Worm (Caenorhabditis elegans) whole organism, L4 larva: Measurements from ENCODE around the gene C08D8.7.

Source experiments
- D1046.2 ChIP-seq: fragments of 200-800 bp; sonication (Bioruptor generic); IDR thresholded peaks from 2 replicates; pipeline ENCODE4 v1.3.6; 2022; ENCODE audit warnings: missing genetic modification characterization, missing compliant biosample characterization
- F26F4.8 ChIP-seq: fragments of 200-800 bp; sonication (Bioruptor generic); conservative IDR thresholded peaks from 2 replicates; pipeline ENCODE4 v1.3.6; 2022; ENCODE audit warnings: missing genetic modification characterization, missing compliant biosample characterization
- Y105C5A.15 ChIP-seq: fragments of 200-800 bp; sonication (Bioruptor generic); IDR thresholded peaks from 2 replicates; pipeline ENCODE4 v1.3.6; 2022; ENCODE audit warnings: missing genetic modification characterization, missing compliant biosample characterization
- Y48G9A.11 ChIP-seq: fragments of 200-800 bp; sonication (Bioruptor generic); IDR thresholded peaks from 2 replicates; pipeline ENCODE4 v1.3.6; 2022; ENCODE audit warnings: missing genetic modification reagents, missing genetic modification characterization, missing compliant biosample characterization
- ZK337.2 ChIP-seq: fragments of 200-800 bp; sonication (Bioruptor generic); IDR thresholded peaks from 2 replicates; pipeline ENCODE4 v1.3.6; 2022; ENCODE audit warnings: missing genetic modification reagents, missing genetic modification characterization, missing compliant biosample characterization
- aly-2 ChIP-seq: sonication (generic microtip); optimal IDR thresholded peaks from 2 replicates; lab custom pipeline; 2018; ENCODE audit warnings: missing biosample characterization, missing genetic modification characterization
- ceh-28 ChIP-seq: fragments of 150-350 bp; optimal IDR thresholded peaks from 2 replicates; lab custom pipeline; 2014; ENCODE audit warnings: missing biosample characterization, missing genetic modification reagents, missing genetic modification characterization
- ceh-32 ChIP-seq: sonication (generic microtip); optimal IDR thresholded peaks from 2 replicates; lab custom pipeline; 2016; ENCODE audit warnings: mild to moderate bottlenecking, missing genetic modification characterization, missing compliant biosample characterization; ENCODE audit not compliant: poor library complexity
- ceh-44 ChIP-seq: fragments of 200-800 bp; sonication (Bioruptor generic); IDR thresholded peaks from 2 replicates; pipeline ENCODE4 v1.3.6; 2022; ENCODE audit warnings: missing genetic modification reagents, missing genetic modification characterization, missing compliant biosample characterization
- ctbp-1 ChIP-seq: fragments of 200-800 bp; sonication (Bioruptor generic); IDR thresholded peaks from 2 replicates; pipeline ENCODE4 v1.3.6; 2022; ENCODE audit warnings: missing genetic modification reagents, missing genetic modification characterization, missing compliant biosample characterization
- daf-16 ChIP-seq, 3 experiments: sonication (generic microtip); optimal IDR thresholded peaks; 2 replicates each; lab custom pipeline; 2016 to 2017; ENCODE audit warnings: missing genetic modification characterization in 3 of 3, missing genetic modification reagents in 3 of 3, mild to moderate bottlenecking in 2 of 3, missing compliant biosample characterization in 2 of 3, missing biosample characterization in 1 of 3, moderate library complexity in 1 of 3
- daf-8 ChIP-seq: fragments of 200-800 bp; sonication (Bioruptor generic); IDR thresholded peaks from 2 replicates; pipeline ENCODE4 v1.3.6; 2022; ENCODE audit warnings: missing genetic modification characterization, missing compliant biosample characterization
- dmd-6 ChIP-seq: fragments of 200-800 bp; sonication (Bioruptor generic); IDR thresholded peaks from 2 replicates; pipeline ENCODE4 v1.3.6; 2022; ENCODE audit warnings: missing genetic modification reagents, missing genetic modification characterization, missing compliant biosample characterization
- dmd-8 ChIP-seq: fragments of 200-800 bp; sonication (Bioruptor generic); IDR thresholded peaks from 2 replicates; pipeline ENCODE4 v1.3.6; 2022; ENCODE audit warnings: missing genetic modification characterization, missing compliant biosample characterization
- duxl-1 ChIP-seq: sonication (generic microtip); optimal IDR thresholded peaks from 2 replicates; lab custom pipeline; 2016; ENCODE audit warnings: mild to moderate bottlenecking, missing genetic modification characterization, moderate library complexity, missing compliant biosample characterization; ENCODE audit not compliant: poor library complexity
- egl-27 ChIP-seq: sonication (generic microtip); optimal IDR thresholded peaks from 3 replicates; lab custom pipeline; 2017; ENCODE audit warnings: missing biosample characterization, missing genetic modification reagents, missing genetic modification characterization
- fos-1 ChIP-seq: fragments of 150-350 bp; optimal IDR thresholded peaks from 2 replicates; lab custom pipeline; 2014; ENCODE audit warnings: missing biosample characterization, missing genetic modification characterization
- gei-8 ChIP-seq: fragments of 200-800 bp; sonication (Bioruptor generic); optimal IDR thresholded peaks from 2 replicates; lab custom pipeline; 2018; ENCODE audit warnings: mild to moderate bottlenecking, missing genetic modification characterization, missing compliant biosample characterization
- hif-1 ChIP-seq, 2 experiments: sonication (generic microtip); optimal IDR thresholded peaks; 2 replicates each; lab custom pipeline; 2016 to 2017; ENCODE audit warnings: missing compliant biosample characterization in 2 of 2, missing genetic modification characterization in 2 of 2, missing genetic modification reagents in 2 of 2, missing genotype in 2 of 2, mild to moderate bottlenecking in 1 of 2
- hlh-11 ChIP-seq: fragments of 200-800 bp; sonication (Bioruptor generic); optimal IDR thresholded peaks from 2 replicates; lab custom pipeline; 2018; ENCODE audit warnings: mild to moderate bottlenecking, missing genetic modification characterization, missing compliant biosample characterization
- jun-1 ChIP-seq: fragments of 150-350 bp; optimal IDR thresholded peaks from 2 replicates; lab custom pipeline; 2014; ENCODE audit warnings: missing biosample characterization, missing genetic modification reagents, missing genetic modification characterization
- lim-7 ChIP-seq: fragments of 200-800 bp; sonication (Bioruptor generic); IDR thresholded peaks from 2 replicates; pipeline ENCODE4 v1.3.6; 2022; ENCODE audit warnings: missing genetic modification characterization, missing compliant biosample characterization
- lin-13 ChIP-seq: fragments of 150-350 bp; optimal IDR thresholded peaks from 2 replicates; lab custom pipeline; 2014; ENCODE audit warnings: missing biosample characterization, missing genetic modification reagents, missing genetic modification characterization
- lin-38 ChIP-seq: fragments of 200-800 bp; sonication (Bioruptor generic); IDR thresholded peaks from 2 replicates; pipeline ENCODE4 v1.3.6; 2022; ENCODE audit warnings: missing genetic modification reagents, missing genetic modification characterization, missing compliant biosample characterization
- lir-3 ChIP-seq: sonication (generic microtip); optimal IDR thresholded peaks from 2 replicates; lab custom pipeline; 2016; ENCODE audit warnings: mild to moderate bottlenecking, missing genetic modification characterization, missing compliant biosample characterization
- mdt-29 ChIP-seq: fragments of 200-800 bp; sonication (Bioruptor generic); IDR thresholded peaks from 2 replicates; pipeline ENCODE4 v1.3.6; 2022; ENCODE audit warnings: missing genetic modification reagents, missing genetic modification characterization, missing compliant biosample characterization
- mxl-2 ChIP-seq: fragments of 200-800 bp; sonication (Bioruptor generic); conservative IDR thresholded peaks from 2 replicates; pipeline ENCODE4 v1.3.6; 2022; ENCODE audit warnings: missing genetic modification reagents, missing genetic modification characterization, missing compliant biosample characterization
- nhr-10 ChIP-seq: fragments of 150-350 bp; optimal IDR thresholded peaks from 2 replicates; lab custom pipeline; 2014; ENCODE audit warnings: missing biosample characterization, missing genetic modification characterization
- nhr-42 ChIP-seq: fragments of 200-800 bp; sonication (Bioruptor generic); IDR thresholded peaks from 2 replicates; pipeline ENCODE4 v1.3.6; 2022; ENCODE audit warnings: missing genetic modification characterization, missing compliant biosample characterization
- nhr-48 ChIP-seq: sonication (generic microtip); optimal IDR thresholded peaks from 2 replicates; lab custom pipeline; 2016; ENCODE audit warnings: mild to moderate bottlenecking, missing genetic modification characterization, missing compliant biosample characterization
- sdz-12 ChIP-seq: fragments of 200-800 bp; sonication (Bioruptor generic); optimal IDR thresholded peaks from 2 replicates; lab custom pipeline; 2018; ENCODE audit warnings: mild to moderate bottlenecking, missing genetic modification characterization, missing compliant biosample characterization
- snpc-1.2 ChIP-seq: fragments of 200-800 bp; sonication (Bioruptor generic); IDR thresholded peaks from 2 replicates; pipeline ENCODE4 v1.3.6; 2022; ENCODE audit warnings: missing genetic modification reagents, missing genetic modification characterization, missing compliant biosample characterization
- spr-1 ChIP-seq: sonication (generic microtip); optimal IDR thresholded peaks from 2 replicates; lab custom pipeline; 2016; ENCODE audit warnings: mild to moderate bottlenecking, missing genetic modification characterization, missing compliant biosample characterization
- tag-97 ChIP-seq: fragments of 200-800 bp; sonication (Bioruptor generic); IDR thresholded peaks from 2 replicates; pipeline ENCODE4 v1.3.6; 2022; ENCODE audit warnings: missing genetic modification characterization, missing compliant biosample characterization
- tra-1 ChIP-seq: fragments of 200-800 bp; sonication (Bioruptor generic); IDR thresholded peaks from 2 replicates; pipeline ENCODE4 v1.3.6; 2022; ENCODE audit warnings: missing genetic modification reagents, missing genetic modification characterization, missing compliant biosample characterization
- unc-130 ChIP-seq: sonication (generic microtip); optimal IDR thresholded peaks from 2 replicates; lab custom pipeline; 2016; ENCODE audit warnings: missing genetic modification reagents, missing genetic modification characterization, missing compliant biosample characterization
- unc-39 ChIP-seq: sonication (generic microtip); optimal IDR thresholded peaks from 2 replicates; lab custom pipeline; 2017; ENCODE audit warnings: missing biosample characterization, missing genetic modification characterization
- unc-62 ChIP-seq, 3 experiments: fragments of 150-350 bp in 1 of 3; sonication (generic microtip); optimal IDR thresholded peaks in 2 of 3; peaks in 1 of 3; 1 replicate in 1 of 3; 2 replicates in 2 of 3; lab custom pipeline; 2014 to 2017; ENCODE audit warnings: missing biosample characterization in 3 of 3, missing genetic modification characterization in 3 of 3, missing genetic modification reagents in 3 of 3, missing genotype in 1 of 3
- zip-11 ChIP-seq: fragments of 200-800 bp; sonication (Bioruptor generic); IDR thresholded peaks from 2 replicates; pipeline ENCODE4 v1.3.6; 2022; ENCODE audit warnings: missing genetic modification characterization, missing compliant biosample characterization
- ztf-7 ChIP-seq: fragments of 150-350 bp; optimal IDR thresholded peaks from 2 replicates; lab custom pipeline; 2014; ENCODE audit warnings: missing biosample characterization, missing genetic modification characterization

C08D8.7 gene

DNA sequence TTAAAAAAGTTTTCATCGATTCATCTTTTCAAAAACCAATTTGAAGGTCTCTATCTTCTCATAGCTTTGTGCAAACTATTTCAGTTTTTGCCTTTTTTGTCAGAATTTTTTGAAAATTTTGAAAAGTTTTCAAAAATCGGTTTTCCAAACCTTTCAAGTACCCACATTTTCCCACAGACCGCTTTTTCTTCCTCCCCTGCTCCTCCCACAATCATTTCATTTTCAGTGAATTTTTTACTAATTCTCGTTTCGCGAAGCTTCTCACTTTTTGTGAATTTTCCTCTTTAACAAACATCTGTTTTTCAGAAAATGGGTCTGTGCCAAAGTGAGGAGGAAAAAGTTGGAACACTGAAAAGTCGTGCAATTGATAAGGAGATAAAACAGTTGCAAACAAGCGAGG is 29.7 kb downstream of the C08D8.7 start, which contains the start of gene gpa-2:
Gene gpa-2, plus strand, starts transcription at position 301 of the 400 bp plus-strand sequence.
- TF ChIP-seq dmd-8 (no peak), daf-8 (GFP tag; lab: Robert Waterston, UW) (no peak), ceh-44 (GFP tag; lab: Robert Waterston, UW) (no peak), snpc-1.2 (no peak), jun-1 (no peak)

DNA sequence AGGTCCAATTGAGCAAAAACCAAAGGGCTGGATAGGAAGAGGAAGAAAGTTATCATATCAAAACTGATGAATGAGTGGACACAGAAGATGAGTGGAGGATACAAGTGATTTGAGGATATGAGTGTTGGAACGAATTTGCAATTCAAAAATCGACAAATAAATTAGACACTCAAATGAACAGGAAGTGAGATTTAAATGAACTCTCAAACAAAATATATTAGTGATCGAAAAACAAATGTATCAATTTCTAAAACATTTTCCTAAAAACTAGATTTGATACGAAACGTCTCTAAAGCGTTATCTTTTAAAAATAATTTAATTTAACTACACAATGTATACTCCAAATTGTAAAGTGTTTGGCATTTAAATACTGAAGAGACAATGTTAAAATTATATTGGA is 34.4 kb downstream of the C08D8.7 start, which contains the start of gene F38E1.10:
Gene F38E1.10, minus strand, starts transcription at position 101 of the 400 bp plus-strand sequence.
- peak in 1 of 2 experiments; percentile 6 for TF ChIP-seq unc-62 (GFP tag; optimal IDR thresholded peaks at IDR 0.05 in 1 of 2; lab: Kevin White, UChicago)
- TF ChIP-seq unc-62 (tag; optimal IDR thresholded peaks at IDR 0.05; lab: Kevin White, UChicago), result no peak
- TF ChIP-seq zip-11, result no peak

DNA sequence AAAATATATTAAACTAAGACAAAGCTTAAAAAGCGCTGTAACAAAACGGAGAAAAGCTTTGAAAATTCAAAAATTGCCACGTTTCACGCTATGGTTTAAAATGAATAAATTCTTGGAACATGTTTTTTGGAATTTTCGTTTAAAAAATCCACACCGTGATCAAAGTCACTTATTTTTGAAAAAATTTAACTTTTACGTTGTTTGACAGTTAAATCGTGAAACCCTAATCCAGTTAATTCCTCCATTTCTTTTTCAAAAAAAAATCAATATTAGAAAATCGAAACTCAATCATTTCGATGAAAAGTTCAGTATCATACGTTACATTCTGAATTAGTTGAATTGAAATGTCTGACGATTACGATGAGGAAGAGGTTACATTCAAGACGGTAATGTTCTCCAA is 34.8 kb downstream of the C08D8.7 start, which contains the start of gene F38E1.3:
Gene F38E1.3, plus strand, starts transcription at position 301 of the 400 bp plus-strand sequence.
- no peak for TF ChIP-seq dmd-8
- TF ChIP-seq aly-2, result no peak
- TF ChIP-seq F26F4.8 (GFP tag; lab: Robert Waterston, UW), result no peak
- no peak for TF ChIP-seq Y105C5A.15 (GFP tag; lab: Robert Waterston, UW)
- TF ChIP-seq ceh-32 (tag; lab: Kevin White, UChicago), result no peak
- TF ChIP-seq ctbp-1, result no peak
- TF ChIP-seq egl-27, result no peak
- TF ChIP-seq duxl-1 (tag; lab: Kevin White, UChicago), result no peak
- no peak for TF ChIP-seq lin-13 (GFP tag; lab: Kevin White, UChicago)
- no peak for TF ChIP-seq spr-1

DNA sequence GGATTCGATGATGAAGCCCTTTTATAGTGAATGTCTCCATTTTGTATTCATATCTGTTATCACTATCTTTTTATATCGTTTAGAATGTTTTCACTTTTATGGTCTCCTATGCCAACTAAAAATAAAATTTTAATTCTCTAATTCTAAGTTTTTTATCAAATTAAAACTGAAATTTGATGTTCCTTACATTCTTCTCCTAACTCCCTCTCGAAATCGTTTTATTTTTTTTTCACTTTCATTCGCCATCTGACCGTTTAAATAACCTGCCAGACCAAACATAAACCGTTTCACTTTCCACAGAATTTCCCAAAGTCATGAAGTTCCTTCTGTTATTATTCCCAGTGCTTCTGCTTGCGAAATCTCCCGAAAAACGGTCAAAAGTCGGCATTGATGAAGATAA is 38.2 kb downstream of the C08D8.7 start, which contains the start of gene F52E1.5:
Gene F52E1.5, plus strand, starts transcription at position 301 of the 400 bp plus-strand sequence.
- TF ChIP-seq ztf-7 (tag; lab: Kevin White, UChicago) (no peak), unc-130 (GFP tag; lab: Kevin White, UChicago) (no peak), hlh-11 (no peak), D1046.2 (GFP tag; lab: Robert Waterston, UW) (no peak), spr-1 (no peak), unc-39 (tag; lab: Kevin White, UChicago) (no peak), jun-1 (no peak), fos-1 (no peak)

DNA sequence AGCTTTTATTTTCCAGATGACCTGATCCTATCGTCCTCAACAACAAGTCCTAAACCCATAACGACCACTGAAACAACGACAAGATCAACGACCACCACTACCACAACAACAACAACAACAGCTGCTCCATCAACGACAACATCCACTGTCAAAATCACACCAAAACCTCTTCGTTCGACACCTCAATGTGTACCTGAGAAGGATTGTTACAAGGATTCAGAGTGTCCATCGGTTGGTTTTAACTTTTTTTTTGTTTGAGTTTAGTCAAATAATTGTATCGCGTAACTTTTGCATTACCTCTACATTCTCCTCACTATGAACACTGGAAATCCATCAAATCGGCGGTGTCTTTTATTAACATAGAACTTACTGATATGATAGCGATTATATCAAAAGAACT is 39.1 kb downstream of the C08D8.7 start:
- TF ChIP-seq daf-16 (GFP tag; optimal IDR thresholded peaks at IDR 0.05; lab: Kevin White, UChicago) (peak in 1 of 2 experiments; percentile 79), daf-16 (tag; optimal IDR thresholded peaks at IDR 0.05; lab: Kevin White, UChicago) (no peak), fos-1 (no peak), ceh-44 (GFP tag; lab: Robert Waterston, UW) (no peak), unc-62 (GFP tag; optimal IDR thresholded peaks at IDR 0.05 in 1 of 2; lab: Kevin White, UChicago) (peak in 1 of 2 experiments; percentile 92), unc-62 (tag; optimal IDR thresholded peaks at IDR 0.05; lab: Kevin White, UChicago) (no peak)

DNA sequence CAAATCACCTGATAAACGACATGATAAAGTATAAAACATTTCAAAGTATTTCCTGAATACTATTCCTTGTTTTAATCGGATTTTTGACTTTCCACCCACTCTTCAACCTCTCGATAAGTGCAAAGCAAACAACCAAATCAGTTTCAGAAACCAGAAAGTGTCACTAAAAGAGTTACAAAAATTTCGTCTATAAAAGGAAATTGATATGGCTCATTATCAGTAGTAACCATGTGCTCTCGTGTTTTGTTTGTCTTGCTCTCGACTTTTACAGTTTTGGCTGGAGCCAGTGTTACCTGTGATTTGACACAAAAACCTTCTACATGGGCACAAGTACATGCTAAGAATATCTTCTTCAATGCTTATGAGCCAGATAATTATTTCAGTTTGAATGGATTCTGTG is 42.7 kb downstream of the C08D8.7 start, which contains the start of gene F52E1.14:
Gene F52E1.14, plus strand, starts transcription at position 207 of the 400 bp plus-strand sequence.
- TF ChIP-seq lim-7 (GFP tag; lab: Robert Waterston, UW), result no peak
- no peak for TF ChIP-seq tag-97 (GFP tag; lab: Robert Waterston, UW)
- TF ChIP-seq mxl-2 (GFP tag; lab: Robert Waterston, UW), result no peak
- no peak for TF ChIP-seq daf-8 (GFP tag; lab: Robert Waterston, UW)
- TF ChIP-seq tra-1 (GFP tag; lab: Robert Waterston, UW), result no peak
- TF ChIP-seq nhr-10 (tag; lab: Kevin White, UChicago), result no peak
- no peak for TF ChIP-seq hif-1 (tag; optimal IDR thresholded peaks at IDR 0.05; lab: Kevin White, UChicago)
- no peak for TF ChIP-seq aly-2
- TF ChIP-seq mdt-29 (GFP tag; lab: Robert Waterston, UW), result no peak; the same call in 1 of the 2 replicates
- TF ChIP-seq lir-3 (tag; lab: Kevin White, UChicago), result no peak
- no peak for TF ChIP-seq daf-16 (GFP tag; optimal IDR thresholded peaks at IDR 0.05; lab: Kevin White, UChicago)
- peak; percentile 80 for TF ChIP-seq daf-16 (tag; optimal IDR thresholded peaks at IDR 0.05; lab: Kevin White, UChicago)
- TF ChIP-seq lin-38, result no peak
- TF ChIP-seq ZK337.2 (GFP tag; lab: Robert Waterston, UW), result no peak
- peak; percentile 80 for TF ChIP-seq dmd-6 (GFP tag; lab: Robert Waterston, UW)
- no peak for TF ChIP-seq sdz-12
- TF ChIP-seq ceh-28, result no peak
- TF ChIP-seq gei-8 (GFP tag; lab: Kevin White, UChicago), result no peak
- no peak for TF ChIP-seq D1046.2 (GFP tag; lab: Robert Waterston, UW)
- no peak for TF ChIP-seq ztf-7 (tag; lab: Kevin White, UChicago)
- TF ChIP-seq nhr-48 (tag; lab: Kevin White, UChicago), result peak; percentile 11
- no peak for TF ChIP-seq unc-39 (tag; lab: Kevin White, UChicago)
- no peak for TF ChIP-seq fos-1
- TF ChIP-seq Y48G9A.11 (GFP tag; lab: Robert Waterston, UW), result no peak
- TF ChIP-seq nhr-42 (GFP tag; lab: Robert Waterston, UW), result no peak
